Worm (Caenorhabditis elegans) whole organism, L3 larva: ENCODE data around the gene clec-43.
"Not testable (repeated sequence)": the region's sequence is repeated elsewhere in the genome, so short reads cannot be mapped to it uniquely, and the experiment has no call there.

ENCODE experiments used
- R02D3.7 ChIP-seq: fragments of 150-350 bp; optimal IDR thresholded peaks from 2 replicates; lab custom pipeline; 2014; ENCODE audit warnings: missing biosample characterization, missing genetic modification characterization
- ZK546.5 ChIP-seq: sonication (generic microtip); optimal IDR thresholded peaks from 2 replicates; lab custom pipeline; 2017; ENCODE audit warnings: missing biosample characterization, missing genetic modification characterization
- ama-1 ChIP-seq: fragments of 150-350 bp; optimal IDR thresholded peaks from 2 replicates; lab custom pipeline; 2018
- ceh-16 ChIP-seq: sonication (generic microtip); optimal IDR thresholded peaks from 2 replicates; lab custom pipeline; 2017; ENCODE audit warnings: missing biosample characterization, missing genetic modification characterization
- ceh-28 ChIP-seq: fragments of 150-350 bp; optimal IDR thresholded peaks from 2 replicates; lab custom pipeline; 2014; ENCODE audit warnings: missing biosample characterization, missing genetic modification reagents, missing genetic modification characterization
- ceh-82 ChIP-seq: fragments of 150-350 bp; optimal IDR thresholded peaks from 2 replicates; lab custom pipeline; 2014; ENCODE audit warnings: missing biosample characterization, missing genetic modification characterization
- ceh-9 ChIP-seq: sonication (generic microtip); optimal IDR thresholded peaks from 2 replicates; lab custom pipeline; 2018; ENCODE audit warnings: missing biosample characterization, missing genetic modification characterization
- daf-12 ChIP-seq: fragments of 150-350 bp; optimal IDR thresholded peaks from 2 replicates; lab custom pipeline; 2014; ENCODE audit warnings: missing biosample characterization, missing genetic modification reagents, missing genetic modification characterization
- egl-27 ChIP-seq: sonication (generic microtip); optimal IDR thresholded peaks from 4 replicates; lab custom pipeline; 2017; ENCODE audit warnings: missing biosample characterization, missing genetic modification reagents, missing genetic modification characterization
- egl-5 ChIP-seq: fragments of 150-350 bp; optimal IDR thresholded peaks from 2 replicates; lab custom pipeline; 2017; ENCODE audit warnings: missing biosample characterization, missing genetic modification reagents, missing genetic modification characterization, inconsistent platforms
- fkh-2 ChIP-seq: fragments of 150-350 bp; optimal IDR thresholded peaks from 2 replicates; lab custom pipeline; 2014; ENCODE audit warnings: missing biosample characterization, missing genetic modification reagents, missing genetic modification characterization
- fos-1 ChIP-seq: fragments of 150-350 bp; optimal IDR thresholded peaks from 2 replicates; lab custom pipeline; 2014; ENCODE audit warnings: missing biosample characterization, missing genetic modification characterization
- jun-1 ChIP-seq: fragments of 150-350 bp; optimal IDR thresholded peaks from 2 replicates; lab custom pipeline; 2014; ENCODE audit warnings: missing biosample characterization, missing genetic modification reagents, missing genetic modification characterization
- lin-39 ChIP-seq: fragments of 150-350 bp; optimal IDR thresholded peaks from 2 replicates; lab custom pipeline; 2018; ENCODE audit warnings: missing biosample characterization, missing genetic modification reagents, missing genetic modification characterization
- lsy-12 ChIP-seq: sonication (generic microtip); optimal IDR thresholded peaks from 2 replicates; lab custom pipeline; 2016; ENCODE audit warnings: mild to moderate bottlenecking, missing genetic modification characterization, missing compliant biosample characterization
- mdl-1 ChIP-seq: fragments of 150-350 bp; optimal IDR thresholded peaks from 2 replicates; lab custom pipeline; 2014; ENCODE audit warnings: missing biosample characterization, missing genetic modification characterization
- nfya-1 ChIP-seq: sonication (generic microtip); optimal IDR thresholded peaks from 2 replicates; lab custom pipeline; 2017; ENCODE audit warnings: missing genetic modification characterization, mild to moderate bottlenecking, missing compliant biosample characterization, antibody characterized with exemption, moderate library complexity; ENCODE audit not compliant: insufficient read depth
- nhr-11 ChIP-seq: fragments of 150-350 bp; optimal IDR thresholded peaks from 2 replicates; lab custom pipeline; 2014; ENCODE audit warnings: missing biosample characterization, missing genetic modification characterization
- nhr-12 ChIP-seq: fragments of 150-350 bp; optimal IDR thresholded peaks from 2 replicates; lab custom pipeline; 2014; ENCODE audit warnings: missing biosample characterization, missing genetic modification characterization
- nhr-237 ChIP-seq: fragments of 150-350 bp; optimal IDR thresholded peaks from 2 replicates; lab custom pipeline; 2014; ENCODE audit warnings: missing biosample characterization, missing genetic modification characterization
- nhr-28 ChIP-seq: fragments of 150-350 bp; optimal IDR thresholded peaks from 2 replicates; lab custom pipeline; 2014; ENCODE audit warnings: missing biosample characterization, missing genetic modification characterization
- nhr-43 ChIP-seq: sonication (generic microtip); optimal IDR thresholded peaks from 2 replicates; lab custom pipeline; 2016; ENCODE audit warnings: mild to moderate bottlenecking, missing genetic modification characterization, missing compliant biosample characterization; ENCODE audit not compliant: poor library complexity, severe bottlenecking
- nhr-67 ChIP-seq: fragments of 150-350 bp; optimal IDR thresholded peaks from 2 replicates; lab custom pipeline; 2014; ENCODE audit warnings: missing biosample characterization, missing genetic modification characterization
- nhr-76 ChIP-seq: fragments of 150-350 bp; sonication (generic microtip); optimal IDR thresholded peaks from 5 replicates; lab custom pipeline; 2014; ENCODE audit warnings: missing biosample characterization, missing genetic modification characterization
- nhr-77 ChIP-seq: fragments of 150-350 bp; optimal IDR thresholded peaks from 2 replicates; lab custom pipeline; 2014; ENCODE audit warnings: missing biosample characterization, missing genetic modification characterization
- pha-4 ChIP-seq: fragments of 150-350 bp; optimal IDR thresholded peaks from 2 replicates; lab custom pipeline; 2014; ENCODE audit warnings: missing biosample characterization, missing genetic modification reagents, missing genetic modification characterization
- pqm-1 ChIP-seq: fragments of 150-350 bp; optimal IDR thresholded peaks from 2 replicates; lab custom pipeline; 2017; ENCODE audit warnings: missing biosample characterization, missing genetic modification characterization, inconsistent platforms
- snpc-4 ChIP-seq: fragments of 150-350 bp; optimal IDR thresholded peaks from 2 replicates; lab custom pipeline; 2014; ENCODE audit warnings: missing biosample characterization, missing genetic modification characterization
- zag-1 ChIP-seq: fragments of 150-350 bp; optimal IDR thresholded peaks from 2 replicates; lab custom pipeline; 2014; ENCODE audit warnings: missing biosample characterization, missing genetic modification characterization
- ztf-11 ChIP-seq: fragments of 150-350 bp; optimal IDR thresholded peaks from 2 replicates; lab custom pipeline; 2014; ENCODE audit warnings: missing biosample characterization, missing genetic modification characterization
- ztf-4 ChIP-seq: fragments of 150-350 bp; optimal IDR thresholded peaks from 2 replicates; lab custom pipeline; 2014; ENCODE audit warnings: missing biosample characterization, missing genetic modification characterization

The clec-43 gene

ce11 chrII:966962-967361 lies 23.1 kb downstream of the clec-43 start, which contains the start of gene fbxc-18:
fbxc-18 (minus strand) TSS chrII:967062.
- TF ChIP-seq lin-39 (tag; lab: Kevin White, UChicago); jun-1 (tag; lab: Kevin White, UChicago); pha-4: not testable (repeated sequence)

- not testable (repeated sequence) for TF ChIP-seq ceh-9, lin-39, egl-5 (tag; lab: Kevin White, UChicago)
Observed at ce11 chrII:968106-968505, 24.2 kb downstream of the clec-43 start, which contains the start of gene C32B5.6. C32B5.6 (plus strand) TSS chrII:968406.

ce11 chrII:972850-973249 lies 29.0 kb downstream of the clec-43 start, which contains the start of gene C32B5.15:
C32B5.15 (minus strand) TSS chrII:972950.
- TF ChIP-seq nhr-237 (tag; lab: Kevin White, UChicago) (no peak), egl-27 (tag; lab: Kevin White, UChicago) (no peak), lsy-12 (no peak), fos-1 (tag; lab: Kevin White, UChicago) (no peak), fkh-2 (no peak)

- TF ChIP-seq R02D3.7 (no peak), ceh-16 (no peak), daf-12 (no peak), nfya-1 (tag; lab: Kevin White, UChicago) (no peak), zag-1 (tag; lab: Kevin White, UChicago) (no peak), nhr-43 (tag; lab: Kevin White, UChicago) (no peak), ceh-82 (tag; lab: Kevin White, UChicago) (no peak), nhr-67 (tag; lab: Kevin White, UChicago) (no peak), nhr-76 (tag; lab: Kevin White, UChicago) (no peak), ZK546.5 (tag; lab: Kevin White, UChicago) (no peak)
Observed at ce11 chrII:973999-974398, 30.1 kb downstream of the clec-43 start, which contains the start of gene fbxc-14. fbxc-14 (plus strand) TSS chrII:974299.

- TF ChIP-seq ceh-16, result no peak
- no peak for TF ChIP-seq snpc-4 (tag; lab: Kevin White, UChicago)
- TF ChIP-seq egl-5 (tag; lab: Kevin White, UChicago), result no peak
- TF ChIP-seq nhr-77 (tag; lab: Kevin White, UChicago), result no peak
- no peak for TF ChIP-seq ceh-28 (tag; lab: Kevin White, UChicago)
- TF ChIP-seq ama-1, result no peak
- no peak for TF ChIP-seq nhr-76 (tag; lab: Kevin White, UChicago)
- TF ChIP-seq ztf-4 (tag; lab: Kevin White, UChicago), result no peak
- TF ChIP-seq nhr-12 (tag; lab: Kevin White, UChicago), result no peak
- TF ChIP-seq nhr-67 (tag; lab: Kevin White, UChicago), result no peak
- no peak for TF ChIP-seq nhr-237 (tag; lab: Kevin White, UChicago)
- no peak for TF ChIP-seq fos-1 (tag; lab: Kevin White, UChicago)
- no peak for TF ChIP-seq ceh-82 (tag; lab: Kevin White, UChicago)
- TF ChIP-seq egl-27 (tag; lab: Kevin White, UChicago), result no peak
- no peak for TF ChIP-seq nhr-11 (tag; lab: Kevin White, UChicago)
- TF ChIP-seq ztf-11 (tag; lab: Kevin White, UChicago), result no peak
- no peak for TF ChIP-seq lin-39 (tag; lab: Kevin White, UChicago)
- TF ChIP-seq, all 47 proteins: peak for 0
Observed at ce11 chrII:979135-979534, 35.3 kb downstream of the clec-43 start, which contains the start of the genes fbxc-17 and fbxc-15. fbxc-17 (minus strand) TSS chrII:979235. fbxc-15 (plus strand) TSS chrII:979423.

- TF ChIP-seq jun-1 (tag; lab: Kevin White, UChicago) (no peak), ztf-11 (tag; lab: Kevin White, UChicago) (no peak), mdl-1 (no peak), ceh-28 (tag; lab: Kevin White, UChicago) (no peak), nhr-67 (tag; lab: Kevin White, UChicago) (no peak), nhr-28 (tag; lab: Kevin White, UChicago) (no peak), pqm-1 (tag; lab: Kevin White, UChicago) (no peak)
Observed at ce11 chrII:982842-983241, 39.0 kb downstream of the clec-43 start, which contains the start of gene srh-274. srh-274 (plus strand) TSS chrII:983142.
